Worm (Caenorhabditis elegans) whole organism, L3 larva: Measurements from ENCODE around the gene rmd-1.

Source experiments
- R02D3.7 ChIP-seq: fragments of 150-350 bp; optimal IDR thresholded peaks from 2 replicates; lab custom pipeline; 2014; ENCODE audit warnings: missing biosample characterization, missing genetic modification characterization
- ZK546.5 ChIP-seq: sonication (generic microtip); optimal IDR thresholded peaks from 2 replicates; lab custom pipeline; 2017; ENCODE audit warnings: missing biosample characterization, missing genetic modification characterization
- aly-2 ChIP-seq: fragments of 150-350 bp; optimal IDR thresholded peaks from 2 replicates; lab custom pipeline; 2014; ENCODE audit warnings: missing biosample characterization, missing genetic modification characterization
- ama-1 ChIP-seq: fragments of 150-350 bp; optimal IDR thresholded peaks from 2 replicates; lab custom pipeline; 2018
- ceh-16 ChIP-seq: sonication (generic microtip); optimal IDR thresholded peaks from 2 replicates; lab custom pipeline; 2017; ENCODE audit warnings: missing biosample characterization, missing genetic modification characterization
- ceh-28 ChIP-seq: fragments of 150-350 bp; optimal IDR thresholded peaks from 2 replicates; lab custom pipeline; 2014; ENCODE audit warnings: missing biosample characterization, missing genetic modification reagents, missing genetic modification characterization
- ceh-82 ChIP-seq: fragments of 150-350 bp; optimal IDR thresholded peaks from 2 replicates; lab custom pipeline; 2014; ENCODE audit warnings: missing biosample characterization, missing genetic modification characterization
- ceh-9 ChIP-seq: sonication (generic microtip); optimal IDR thresholded peaks from 2 replicates; lab custom pipeline; 2018; ENCODE audit warnings: missing biosample characterization, missing genetic modification characterization
- daf-12 ChIP-seq: fragments of 150-350 bp; optimal IDR thresholded peaks from 2 replicates; lab custom pipeline; 2014; ENCODE audit warnings: missing biosample characterization, missing genetic modification reagents, missing genetic modification characterization
- egl-27 ChIP-seq: sonication (generic microtip); optimal IDR thresholded peaks from 4 replicates; lab custom pipeline; 2017; ENCODE audit warnings: missing biosample characterization, missing genetic modification reagents, missing genetic modification characterization
- egl-5 ChIP-seq: fragments of 150-350 bp; optimal IDR thresholded peaks from 2 replicates; lab custom pipeline; 2017; ENCODE audit warnings: missing biosample characterization, missing genetic modification reagents, missing genetic modification characterization, inconsistent platforms
- elt-1 ChIP-seq: fragments of 150-350 bp; optimal IDR thresholded peaks from 2 replicates; lab custom pipeline; 2014; ENCODE audit warnings: missing biosample characterization, missing genetic modification characterization
- elt-2 ChIP-seq: sonication (generic microtip); optimal IDR thresholded peaks from 2 replicates; lab custom pipeline; 2016; ENCODE audit warnings: missing genetic modification reagents, mild to moderate bottlenecking, missing genetic modification characterization, missing compliant biosample characterization
- elt-3 ChIP-seq, 3 experiments: fragments of 150-350 bp in 1 of 3; sonication (generic microtip) in 2 of 3; optimal IDR thresholded peaks; 2 replicates in 2 of 3; 4 replicates in 1 of 3; lab custom pipeline; 2014 to 2017; ENCODE audit warnings: missing biosample characterization in 3 of 3, missing genetic modification characterization in 3 of 3
- eor-1 ChIP-seq, 2 experiments: fragments of 150-350 bp; optimal IDR thresholded peaks; 2 replicates each; lab custom pipeline; 2014 to 2018; ENCODE audit warnings: missing biosample characterization in 2 of 2, missing genetic modification characterization in 2 of 2
- fkh-10 ChIP-seq: sonication (generic microtip); optimal IDR thresholded peaks from 2 replicates; lab custom pipeline; 2017; ENCODE audit warnings: missing biosample characterization, missing genetic modification reagents, missing genetic modification characterization
- fkh-2 ChIP-seq: fragments of 150-350 bp; optimal IDR thresholded peaks from 2 replicates; lab custom pipeline; 2014; ENCODE audit warnings: missing biosample characterization, missing genetic modification reagents, missing genetic modification characterization
- fos-1 ChIP-seq: fragments of 150-350 bp; optimal IDR thresholded peaks from 2 replicates; lab custom pipeline; 2014; ENCODE audit warnings: missing biosample characterization, missing genetic modification characterization
- hmg-11 ChIP-seq: sonication (generic microtip); optimal IDR thresholded peaks from 2 replicates; lab custom pipeline; 2016; ENCODE audit warnings: missing genetic modification characterization, missing compliant biosample characterization
- jun-1 ChIP-seq: fragments of 150-350 bp; optimal IDR thresholded peaks from 2 replicates; lab custom pipeline; 2014; ENCODE audit warnings: missing biosample characterization, missing genetic modification reagents, missing genetic modification characterization
- lin-15B ChIP-seq: fragments of 150-350 bp; optimal IDR thresholded peaks from 2 replicates; lab custom pipeline; 2014; ENCODE audit warnings: missing biosample characterization, missing genetic modification characterization
- lin-39 ChIP-seq: fragments of 150-350 bp; optimal IDR thresholded peaks from 2 replicates; lab custom pipeline; 2018; ENCODE audit warnings: missing biosample characterization, missing genetic modification reagents, missing genetic modification characterization
- lsy-12 ChIP-seq: sonication (generic microtip); optimal IDR thresholded peaks from 2 replicates; lab custom pipeline; 2016; ENCODE audit warnings: mild to moderate bottlenecking, missing genetic modification characterization, missing compliant biosample characterization
- mdl-1 ChIP-seq: fragments of 150-350 bp; optimal IDR thresholded peaks from 2 replicates; lab custom pipeline; 2014; ENCODE audit warnings: missing biosample characterization, missing genetic modification characterization
- mml-1 ChIP-seq: fragments of 150-350 bp; sonication (generic microtip); optimal IDR thresholded peaks from 3 replicates; lab custom pipeline; 2014; ENCODE audit warnings: missing biosample characterization, missing genetic modification characterization
- nfya-1 ChIP-seq: sonication (generic microtip); optimal IDR thresholded peaks from 2 replicates; lab custom pipeline; 2017; ENCODE audit warnings: missing genetic modification characterization, mild to moderate bottlenecking, missing compliant biosample characterization, antibody characterized with exemption, moderate library complexity; ENCODE audit not compliant: insufficient read depth
- nhr-11 ChIP-seq: fragments of 150-350 bp; optimal IDR thresholded peaks from 2 replicates; lab custom pipeline; 2014; ENCODE audit warnings: missing biosample characterization, missing genetic modification characterization
- nhr-12 ChIP-seq: fragments of 150-350 bp; optimal IDR thresholded peaks from 2 replicates; lab custom pipeline; 2014; ENCODE audit warnings: missing biosample characterization, missing genetic modification characterization
- nhr-23 ChIP-seq: fragments of 150-350 bp; optimal IDR thresholded peaks from 2 replicates; lab custom pipeline; 2014; ENCODE audit warnings: missing biosample characterization, missing genetic modification reagents, missing genetic modification characterization
- nhr-237 ChIP-seq: fragments of 150-350 bp; optimal IDR thresholded peaks from 2 replicates; lab custom pipeline; 2014; ENCODE audit warnings: missing biosample characterization, missing genetic modification characterization
- nhr-25 ChIP-seq: sonication (generic microtip); optimal IDR thresholded peaks from 2 replicates; lab custom pipeline; 2017; ENCODE audit warnings: missing biosample characterization, missing genetic modification characterization
- nhr-28 ChIP-seq: fragments of 150-350 bp; optimal IDR thresholded peaks from 2 replicates; lab custom pipeline; 2014; ENCODE audit warnings: missing biosample characterization, missing genetic modification characterization
- nhr-43 ChIP-seq: sonication (generic microtip); optimal IDR thresholded peaks from 2 replicates; lab custom pipeline; 2016; ENCODE audit warnings: mild to moderate bottlenecking, missing genetic modification characterization, missing compliant biosample characterization; ENCODE audit not compliant: poor library complexity, severe bottlenecking
- nhr-67 ChIP-seq: fragments of 150-350 bp; optimal IDR thresholded peaks from 2 replicates; lab custom pipeline; 2014; ENCODE audit warnings: missing biosample characterization, missing genetic modification characterization
- nhr-76 ChIP-seq: fragments of 150-350 bp; sonication (generic microtip); optimal IDR thresholded peaks from 5 replicates; lab custom pipeline; 2014; ENCODE audit warnings: missing biosample characterization, missing genetic modification characterization
- nhr-77 ChIP-seq: fragments of 150-350 bp; optimal IDR thresholded peaks from 2 replicates; lab custom pipeline; 2014; ENCODE audit warnings: missing biosample characterization, missing genetic modification characterization
- pha-4 ChIP-seq: fragments of 150-350 bp; optimal IDR thresholded peaks from 2 replicates; lab custom pipeline; 2014; ENCODE audit warnings: missing biosample characterization, missing genetic modification reagents, missing genetic modification characterization
- pqm-1 ChIP-seq: fragments of 150-350 bp; optimal IDR thresholded peaks from 2 replicates; lab custom pipeline; 2017; ENCODE audit warnings: missing biosample characterization, missing genetic modification characterization, inconsistent platforms
- sea-2 ChIP-seq: fragments of 150-350 bp; sonication (generic microtip); optimal IDR thresholded peaks from 4 replicates; lab custom pipeline; 2014; ENCODE audit warnings: missing biosample characterization, missing genetic modification reagents, missing genetic modification characterization
- skn-1 ChIP-seq: fragments of 150-350 bp; optimal IDR thresholded peaks from 2 replicates; lab custom pipeline; 2014; ENCODE audit warnings: missing biosample characterization, missing genetic modification characterization
- snpc-4 ChIP-seq: fragments of 150-350 bp; optimal IDR thresholded peaks from 2 replicates; lab custom pipeline; 2014; ENCODE audit warnings: missing biosample characterization, missing genetic modification characterization
- tbx-2 ChIP-seq: sonication (generic microtip); optimal IDR thresholded peaks from 2 replicates; lab custom pipeline; 2016; ENCODE audit warnings: mild to moderate bottlenecking, missing genetic modification characterization, missing compliant biosample characterization
- unc-39 ChIP-seq: sonication (generic microtip); optimal IDR thresholded peaks from 4 replicates; lab custom pipeline; 2017; ENCODE audit warnings: missing biosample characterization, missing genetic modification characterization
- unc-62 ChIP-seq: fragments of 150-350 bp; sonication (generic microtip); optimal IDR thresholded peaks from 4 replicates; lab custom pipeline; 2014; ENCODE audit warnings: missing biosample characterization, missing genetic modification reagents, missing genetic modification characterization
- zag-1 ChIP-seq: fragments of 150-350 bp; optimal IDR thresholded peaks from 2 replicates; lab custom pipeline; 2014; ENCODE audit warnings: missing biosample characterization, missing genetic modification characterization
- ztf-11 ChIP-seq: fragments of 150-350 bp; optimal IDR thresholded peaks from 2 replicates; lab custom pipeline; 2014; ENCODE audit warnings: missing biosample characterization, missing genetic modification characterization
- ztf-4 ChIP-seq: fragments of 150-350 bp; optimal IDR thresholded peaks from 2 replicates; lab custom pipeline; 2014; ENCODE audit warnings: missing biosample characterization, missing genetic modification characterization

Gene rmd-1

DNA sequence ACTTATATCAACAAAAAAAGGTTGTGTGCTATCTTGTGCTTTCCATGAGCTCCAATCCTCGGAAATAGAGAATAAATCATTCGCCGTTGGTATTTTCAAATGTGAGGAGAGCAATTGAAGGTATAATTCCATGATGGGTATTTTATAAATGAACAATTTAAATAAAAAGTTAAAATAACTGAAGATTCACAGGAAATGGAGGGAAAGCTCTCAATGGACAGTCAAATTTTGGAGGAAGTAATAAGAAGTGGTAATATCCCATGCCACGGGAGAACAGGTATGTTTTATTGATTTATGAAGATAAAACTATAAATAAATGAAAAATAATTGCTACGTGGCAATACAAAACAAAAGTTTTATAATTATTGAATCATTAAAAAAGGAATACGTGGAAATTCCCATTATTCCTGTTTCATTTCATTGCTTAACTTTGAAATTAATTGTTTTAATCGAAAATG, 24.3 kb downstream of the rmd-1 start:
- TF ChIP-seq zag-1 (tag; lab: Kevin White, UChicago), result no peak
- no peak for TF ChIP-seq mdl-1 (tag; lab: Kevin White, UChicago)
- no peak for TF ChIP-seq ZK546.5 (tag; lab: Kevin White, UChicago)
- TF ChIP-seq fkh-10, result no peak
- no peak for TF ChIP-seq pha-4 (tag; lab: Kevin White, UChicago)
- TF ChIP-seq ztf-4, result no peak
- TF ChIP-seq aly-2, result peak; percentile 65
- no peak for TF ChIP-seq snpc-4 (tag; lab: Kevin White, UChicago)
- TF ChIP-seq nhr-12, result no peak
- no peak for TF ChIP-seq unc-62 (GFP tag; lab: Kevin White, UChicago)
- TF ChIP-seq pqm-1 (tag; lab: Kevin White, UChicago), result no peak
- TF ChIP-seq nfya-1, result no peak
- no peak for TF ChIP-seq eor-1 (tag; optimal IDR thresholded peaks at IDR 0.05; lab: Kevin White, UChicago)
- TF ChIP-seq R02D3.7 (tag; lab: Kevin White, UChicago), result no peak
- TF ChIP-seq fos-1 (tag; lab: Kevin White, UChicago), result no peak
- TF ChIP-seq hmg-11 (tag; lab: Kevin White, UChicago), result no peak
- no peak for TF ChIP-seq fkh-2 (tag; lab: Kevin White, UChicago)
- TF ChIP-seq nhr-23 (tag; lab: Kevin White, UChicago), result peak; percentile 21
- no peak for TF ChIP-seq sea-2 (GFP tag; lab: Kevin White, UChicago)
- peak; percentile 23 for TF ChIP-seq jun-1 (tag; lab: Kevin White, UChicago)
- no peak for TF ChIP-seq elt-3 (tag; optimal IDR thresholded peaks at IDR 0.05; lab: Kevin White, UChicago)
- no peak for TF ChIP-seq ztf-11
- TF ChIP-seq unc-39 (tag; lab: Kevin White, UChicago), result no peak
- no peak for TF ChIP-seq mml-1
- peak; percentile 63 for TF ChIP-seq lsy-12 (tag; lab: Kevin White, UChicago)
- no peak for TF ChIP-seq lin-15B (tag; lab: Kevin White, UChicago)
- TF ChIP-seq nhr-11 (tag; lab: Kevin White, UChicago), result no peak
- TF ChIP-seq nhr-43, result peak; percentile 33
- no peak for TF ChIP-seq lin-39 (tag; lab: Kevin White, UChicago)
- TF ChIP-seq nhr-77 (tag; lab: Kevin White, UChicago), result peak; percentile 27
- TF ChIP-seq daf-12, result no peak
- no peak for TF ChIP-seq nhr-76 (tag; lab: Kevin White, UChicago)
- peak; percentile 8 for TF ChIP-seq ceh-82 (tag; lab: Kevin White, UChicago)
- TF ChIP-seq skn-1 (tag; lab: Kevin White, UChicago), result no peak
- no peak for TF ChIP-seq egl-27 (tag; lab: Kevin White, UChicago)
- no peak for TF ChIP-seq nhr-28 (tag; lab: Kevin White, UChicago)
- TF ChIP-seq egl-5 (tag; lab: Kevin White, UChicago), result no peak
- TF ChIP-seq elt-2 (tag; lab: Kevin White, UChicago), result peak; percentile 24
- TF ChIP-seq nhr-237, result no peak
- peak; percentile 28 for TF ChIP-seq tbx-2 (tag; lab: Kevin White, UChicago)
- no peak for TF ChIP-seq elt-1 (tag; lab: Kevin White, UChicago)
- TF ChIP-seq nhr-67, result no peak
- TF ChIP-seq ama-1 (lab: Kevin White, UChicago), result no peak
- no peak for TF ChIP-seq nhr-25 (tag; lab: Kevin White, UChicago)
- TF ChIP-seq ceh-28 (tag; lab: Kevin White, UChicago), result peak; percentile 22
- no peak for TF ChIP-seq ceh-9 (tag; lab: Kevin White, UChicago)
- TF ChIP-seq ceh-16 (tag; lab: Kevin White, UChicago), result no peak
